Fruit fly (Drosophila melanogaster) whole organism, embryonic: Measurements from ENCODE around the gene Lim3.

Experiments used
- CG10209 ChIP-seq: fragments of 200-800 bp; sonication (Bioruptor generic); optimal IDR thresholded peaks from 3 replicates; lab custom pipeline; 2017; ENCODE audit warnings: missing biosample characterization, mild to moderate bottlenecking, missing genetic modification characterization, missing genetic modification reagents
- CG1024 ChIP-seq: fragments of 200-800 bp; sonication (Bioruptor generic); IDR thresholded peaks from 2 replicates; pipeline ENCODE4 v1.3.6; 2022; ENCODE audit warnings: missing biosample characterization, missing genetic modification characterization
- CG10274 ChIP-seq: fragments of 200-800 bp; sonication (Bioruptor generic); optimal IDR thresholded peaks from 3 replicates; lab custom pipeline; 2017; ENCODE audit warnings: missing biosample characterization, mild to moderate bottlenecking, missing genetic modification characterization
- CG10431 ChIP-seq: fragments of 200-800 bp; sonication (Bioruptor generic); optimal IDR thresholded peaks from 3 replicates; lab custom pipeline; 2018; ENCODE audit warnings: missing biosample characterization, mild to moderate bottlenecking, missing genetic modification characterization
- CG11085 ChIP-seq: fragments of 200-800 bp; sonication (Bioruptor generic); IDR thresholded peaks from 2 replicates; pipeline ENCODE4 v1.3.6; 2022; ENCODE audit warnings: missing biosample characterization, missing genetic modification characterization
- CG11504 ChIP-seq: fragments of 200-800 bp; sonication (Bioruptor generic); optimal IDR thresholded peaks from 3 replicates; lab custom pipeline; 2019; ENCODE audit warnings: missing biosample characterization, mild to moderate bottlenecking, missing genetic modification characterization, moderate library complexity
- CG11723 ChIP-seq: fragments of 200-800 bp; sonication (Bioruptor generic); optimal IDR thresholded peaks from 2 replicates; lab custom pipeline; 2017; ENCODE audit warnings: missing biosample characterization, mild to moderate bottlenecking, missing genetic modification characterization
- CG13624 ChIP-seq: fragments of 200-800 bp; sonication (Bioruptor generic); optimal IDR thresholded peaks from 2 replicates; lab custom pipeline; 2016; ENCODE audit warnings: missing biosample characterization, missing genetic modification characterization
- CG13775 ChIP-seq: fragments of 200-800 bp; sonication (Bioruptor generic); optimal IDR thresholded peaks from 3 replicates; lab custom pipeline; 2017; ENCODE audit warnings: missing biosample characterization, mild to moderate bottlenecking, missing genetic modification characterization
- CG13894 ChIP-seq: fragments of 200-800 bp; sonication (Bioruptor generic); optimal IDR thresholded peaks from 3 replicates; lab custom pipeline; 2018; ENCODE audit warnings: missing biosample characterization, mild to moderate bottlenecking, missing genetic modification characterization, moderate library complexity
- CG16863 ChIP-seq: fragments of 200-800 bp; sonication (Bioruptor generic); optimal IDR thresholded peaks from 3 replicates; lab custom pipeline; 2016; ENCODE audit warnings: missing biosample characterization, missing genetic modification characterization
- CG17568 ChIP-seq: fragments of 200-800 bp; sonication (Bioruptor generic); optimal IDR thresholded peaks from 2 replicates; lab custom pipeline; 2018; ENCODE audit warnings: missing biosample characterization, mild to moderate bottlenecking, missing genetic modification characterization, moderate library complexity
- CG18011 ChIP-seq: fragments of 200-800 bp; sonication (Bioruptor generic); optimal IDR thresholded peaks from 2 replicates; lab custom pipeline; 2017; ENCODE audit warnings: missing biosample characterization, missing genetic modification characterization, mild to moderate bottlenecking, moderate library complexity, missing genotype
- CG18476 ChIP-seq: fragments of 200-800 bp; sonication (Bioruptor generic); optimal IDR thresholded peaks from 2 replicates; lab custom pipeline; 2016; ENCODE audit warnings: missing biosample characterization, mild to moderate bottlenecking, missing genetic modification characterization
- CG2199 ChIP-seq: fragments of 200-800 bp; sonication (Bioruptor generic); IDR thresholded peaks from 3 replicates; pipeline ENCODE4 v1.3.6; 2022; ENCODE audit warnings: missing biosample characterization, missing genetic modification characterization
- CG3407 ChIP-seq: fragments of 200-800 bp; sonication (Bioruptor generic); optimal IDR thresholded peaks from 2 replicates; lab custom pipeline; 2018; ENCODE audit warnings: missing biosample characterization, mild to moderate bottlenecking, missing genetic modification characterization
- CG3995 ChIP-seq: fragments of 200-800 bp; sonication (Bioruptor generic); optimal IDR thresholded peaks from 3 replicates; lab custom pipeline; 2016; ENCODE audit warnings: missing biosample characterization, missing genetic modification characterization
- CG6791 ChIP-seq: fragments of 200-800 bp; sonication (Bioruptor generic); IDR thresholded peaks from 3 replicates; pipeline ENCODE4 v1.3.6; 2022; ENCODE audit warnings: missing biosample characterization, missing genetic modification characterization; ENCODE audit not compliant: partially characterized antibody
- CG9437 ChIP-seq: fragments of 200-800 bp; sonication (Bioruptor generic); optimal IDR thresholded peaks from 2 replicates; lab custom pipeline; 2018; ENCODE audit warnings: missing biosample characterization, mild to moderate bottlenecking, missing genetic modification characterization
- Dbx ChIP-seq: fragments of 200-800 bp; sonication (Bioruptor generic); IDR thresholded peaks from 3 replicates; pipeline ENCODE4 v1.3.6; 2022; ENCODE audit warnings: missing biosample characterization, missing genetic modification characterization
- Deaf1 ChIP-seq: fragments of 200-800 bp; optimal IDR thresholded peaks from 3 replicates; lab custom pipeline; 2019; ENCODE audit warnings: missing biosample characterization, mild to moderate bottlenecking, missing genetic modification characterization, moderate library complexity
- GATAe ChIP-seq: fragments of 200-800 bp; sonication (Bioruptor generic); conservative IDR thresholded peaks from 2 replicates; pipeline ENCODE4 v1.3.6; 2022; ENCODE audit warnings: missing biosample characterization, missing genetic modification characterization
- H15 ChIP-seq: fragments of 200-800 bp; sonication (Bioruptor generic); IDR thresholded peaks from 3 replicates; pipeline ENCODE4 v1.3.6; 2022; ENCODE audit warnings: missing biosample characterization, missing genetic modification characterization
- HLH4C ChIP-seq: fragments of 200-800 bp; sonication (Bioruptor generic); IDR thresholded peaks from 3 replicates; pipeline ENCODE4 v1.3.6; 2022; ENCODE audit warnings: missing biosample characterization, missing genetic modification characterization; ENCODE audit not compliant: partially characterized antibody
- MTF-1 ChIP-seq: fragments of 200-800 bp; sonication (Bioruptor generic); optimal IDR thresholded peaks from 2 replicates; lab custom pipeline; 2018; ENCODE audit warnings: missing biosample characterization, mild to moderate bottlenecking, missing genetic modification characterization, borderline replicate concordance
- Med ChIP-seq: fragments of 200-800 bp; sonication (Bioruptor generic); peaks from one replicate; lab custom pipeline; 2016; ENCODE audit warnings: missing biosample characterization, missing genetic modification characterization, mild to moderate bottlenecking, inconsistent platforms, moderate library complexity
- Mes4 ChIP-seq: fragments of 200-800 bp; sonication (Bioruptor generic); optimal IDR thresholded peaks from 2 replicates; lab custom pipeline; 2016; ENCODE audit warnings: missing biosample characterization, missing genetic modification characterization
- Nf-YB ChIP-seq: fragments of 200-800 bp; sonication (Bioruptor generic); optimal IDR thresholded peaks from 3 replicates; lab custom pipeline; 2019; ENCODE audit warnings: missing biosample characterization, mild to moderate bottlenecking, missing genetic modification characterization, moderate library complexity
- Opbp ChIP-seq: fragments of 200-800 bp; sonication (Bioruptor generic); IDR thresholded peaks from 3 replicates; pipeline ENCODE4 v1.3.6; 2022; ENCODE audit warnings: missing biosample characterization, missing genetic modification characterization; ENCODE audit not compliant: partially characterized antibody
- Poxn ChIP-seq: fragments of 200-800 bp; sonication (Bioruptor generic); IDR thresholded peaks from 2 replicates; pipeline ENCODE4 v1.3.6; 2022; ENCODE audit warnings: missing biosample characterization, missing genetic modification characterization
- Spps ChIP-seq: fragments of 200-800 bp; sonication (Bioruptor generic); optimal IDR thresholded peaks from 2 replicates; lab custom pipeline; 2018; ENCODE audit warnings: missing biosample characterization, mild to moderate bottlenecking, missing genetic modification characterization
- Tbp ChIP-seq: fragments of >200 bp; optimal IDR thresholded peaks from 2 replicates; lab custom pipeline; 2018; ENCODE audit warnings: missing biosample characterization, missing genetic modification characterization
- al ChIP-seq: fragments of 200-800 bp; sonication (Bioruptor generic); IDR thresholded peaks from 2 replicates; pipeline ENCODE4 v1.3.6; 2022; ENCODE audit warnings: missing biosample characterization, missing genetic modification characterization
- ase ChIP-seq: fragments of 200-800 bp; sonication (Bioruptor generic); IDR thresholded peaks from 3 replicates; pipeline ENCODE4 v1.3.6; 2022; ENCODE audit warnings: missing biosample characterization, missing genetic modification characterization
- ci ChIP-seq: fragments of 200-800 bp; sonication (Bioruptor generic); IDR thresholded peaks from 3 replicates; pipeline ENCODE4 v1.3.6; 2022; ENCODE audit warnings: missing biosample characterization, missing genetic modification characterization
- crc ChIP-seq: fragments of 200-800 bp; sonication (Bioruptor generic); optimal IDR thresholded peaks from 2 replicates; lab custom pipeline; 2016; ENCODE audit warnings: missing biosample characterization, missing genetic modification characterization
- croc ChIP-seq: fragments of 200-800 bp; sonication (Bioruptor generic); conservative IDR thresholded peaks from 3 replicates; pipeline ENCODE4 v1.3.6; 2022; ENCODE audit warnings: missing biosample characterization, missing genetic modification characterization
- dan ChIP-seq: fragments of 200-800 bp; sonication (Bioruptor generic); IDR thresholded peaks from 2 replicates; pipeline ENCODE4 v1.3.6; 2022; ENCODE audit warnings: missing biosample characterization, missing genetic modification characterization
- fd102C ChIP-seq: fragments of 200-800 bp; sonication (Bioruptor generic); optimal IDR thresholded peaks from 2 replicates; lab custom pipeline; 2018; ENCODE audit warnings: missing biosample characterization, mild to moderate bottlenecking, missing genetic modification characterization, moderate library complexity
- fd64A ChIP-seq: fragments of 200-800 bp; sonication (Bioruptor generic); optimal IDR thresholded peaks from 3 replicates; lab custom pipeline; 2018; ENCODE audit warnings: missing biosample characterization, mild to moderate bottlenecking, missing genetic modification characterization
- fru ChIP-seq: fragments of >200 bp; optimal IDR thresholded peaks from 2 replicates; lab custom pipeline; 2017
- gcm ChIP-seq: fragments of 200-800 bp; sonication (Bioruptor generic); optimal IDR thresholded peaks from 2 replicates; lab custom pipeline; 2019; ENCODE audit warnings: missing biosample characterization, mild to moderate bottlenecking, missing genetic modification characterization, moderate library complexity
- ham ChIP-seq: fragments of 200-800 bp; sonication (Bioruptor generic); IDR thresholded peaks from 2 replicates; pipeline ENCODE4 v1.3.6; 2022; ENCODE audit warnings: missing biosample characterization, missing genetic modification characterization
- inv ChIP-seq: fragments of 200-800 bp; sonication (Bioruptor generic); IDR thresholded peaks from 2 replicates; pipeline ENCODE4 v1.3.6; 2022; ENCODE audit warnings: missing biosample characterization, missing genetic modification characterization; ENCODE audit not compliant: partially characterized antibody
- mam ChIP-seq: fragments of 200-800 bp; sonication (Bioruptor generic); optimal IDR thresholded peaks from 3 replicates; lab custom pipeline; 2016; ENCODE audit warnings: missing biosample characterization, missing genetic modification characterization
- nom ChIP-seq: fragments of 200-800 bp; sonication (Bioruptor generic); optimal IDR thresholded peaks from 2 replicates; lab custom pipeline; 2017; ENCODE audit warnings: missing biosample characterization, missing genetic modification characterization, mild to moderate bottlenecking, moderate library complexity, missing genetic modification reagents
- pb ChIP-seq: fragments of 200-800 bp; sonication (Bioruptor generic); optimal IDR thresholded peaks from 3 replicates; lab custom pipeline; 2016; ENCODE audit warnings: missing biosample characterization, missing genetic modification characterization
- pita ChIP-seq: fragments of 200-800 bp; sonication (Bioruptor generic); optimal IDR thresholded peaks from 2 replicates; lab custom pipeline; 2017; ENCODE audit warnings: missing biosample characterization, mild to moderate bottlenecking, missing genetic modification characterization
- sc ChIP-seq, 3 experiments: fragments of >200 bp in 2 of 3; fragments of 200-800 bp in 1 of 3; sonication (Bioruptor generic) in 1 of 3; optimal IDR thresholded peaks; 2 replicates in 2 of 3; 3 replicates in 1 of 3; lab custom pipeline; 2017; ENCODE audit warnings: mild to moderate bottlenecking in 1 of 3, missing biosample characterization in 1 of 3, missing genetic modification characterization in 1 of 3, missing genetic modification reagents in 1 of 3
- seq ChIP-seq: fragments of 200-800 bp; sonication (Bioruptor generic); IDR thresholded peaks from 2 replicates; pipeline ENCODE4 v1.3.6; 2022; ENCODE audit warnings: missing biosample characterization, missing genetic modification characterization
- ttk ChIP-seq: fragments of 200-800 bp; sonication (Bioruptor generic); IDR thresholded peaks from 2 replicates; pipeline ENCODE4 v2.1.2; 2022; ENCODE audit warnings: missing biosample characterization, missing genetic modification characterization

The Lim3 gene

dm6 chr2L:19108377-19108876, at the start of gene Lim3 (continued):
- TF ChIP-seq CG13624 (GFP tag; lab: Kevin White, UChicago): no peak
- TF ChIP-seq CG3995 (GFP tag; lab: Kevin White, UChicago): no peak
- TF ChIP-seq dan: no peak
- TF ChIP-seq fd64A (GFP tag; lab: Kevin White, UChicago): no peak
- no peak for TF ChIP-seq CG11085 (GFP tag; lab: Robert Waterston, UW)
- no peak for TF ChIP-seq nom (GFP tag; lab: Kevin White, UChicago)
- 0 out of 3 replicates have a peak, but pooled peaks have one; percentile 41 for TF ChIP-seq CG2199 (GFP tag; lab: Robert Waterston, UW)
- no peak for TF ChIP-seq pita (GFP tag; lab: Kevin White, UChicago)
- no peak for TF ChIP-seq Mes4 (GFP tag; lab: Kevin White, UChicago)
- no peak for TF ChIP-seq al (GFP tag; lab: Robert Waterston, UW)
- TF ChIP-seq pb: no peak
- TF ChIP-seq CG11504 (tag; lab: Kevin White, UChicago): peak; percentile 3
- no peak for TF ChIP-seq CG18011 (GFP tag; lab: Kevin White, UChicago)
- peak; percentile 86 for TF ChIP-seq GATAe
- TF ChIP-seq Nf-YB (GFP tag; lab: Kevin White, UChicago): peak; percentile 84
- no peak for TF ChIP-seq Dbx (GFP tag; lab: Robert Waterston, UW)
- TF ChIP-seq H15 (GFP tag; lab: Robert Waterston, UW): no peak
- no peak for TF ChIP-seq Poxn (GFP tag; lab: Robert Waterston, UW)
- no peak for TF ChIP-seq inv (GFP tag; lab: Robert Waterston, UW)
- no peak for TF ChIP-seq fd102C (GFP tag; lab: Kevin White, UChicago)
- no peak for TF ChIP-seq Opbp (GFP tag; lab: Robert Waterston, UW)
- no peak for TF ChIP-seq CG16863
- peak; percentile 58 for TF ChIP-seq Deaf1 (tag; lab: Kevin White, UChicago)
- no peak for TF ChIP-seq ttk (GFP tag; lab: Robert Waterston, UW)
- no peak for TF ChIP-seq CG18476
- no peak for TF ChIP-seq CG10209 (GFP tag; lab: Kevin White, UChicago)
- no peak for TF ChIP-seq mam (GFP tag; lab: Kevin White, UChicago)
- peak; percentile 75 for TF ChIP-seq Med
- TF ChIP-seq ci: peak; percentile 66; the same call in 1 of the 3 replicates
- TF ChIP-seq gcm: no peak
- no peak for TF ChIP-seq ham (GFP tag; lab: Robert Waterston, UW)
- peak; percentile 45; the same call in 1 of the 2 replicates for TF ChIP-seq seq (GFP tag; lab: Robert Waterston, UW)
- no peak for TF ChIP-seq crc
- TF ChIP-seq fru: no peak
- TF ChIP-seq CG13775: no peak
- TF ChIP-seq sc (optimal IDR thresholded peaks at IDR 0.05; lab: Kevin White, UChicago): no peak
- no peak for TF ChIP-seq sc (GFP tag; optimal IDR thresholded peaks at IDR 0.05; lab: Kevin White, UChicago)
- peak; percentile 66 for TF ChIP-seq CG13894 (tag; lab: Kevin White, UChicago)
- no peak for TF ChIP-seq CG10431 (GFP tag; lab: Kevin White, UChicago)
- no peak for TF ChIP-seq ase (GFP tag; lab: Robert Waterston, UW)
- no peak for TF ChIP-seq CG10274 (GFP tag; lab: Kevin White, UChicago)
- TF ChIP-seq CG9437 (GFP tag; lab: Kevin White, UChicago): no peak
- no peak for TF ChIP-seq MTF-1 (GFP tag; lab: Kevin White, UChicago)
- no peak for TF ChIP-seq CG3407 (GFP tag; lab: Kevin White, UChicago)
- TF ChIP-seq Spps: no peak
- no peak for TF ChIP-seq CG11723
- TF ChIP-seq HLH4C (GFP tag; lab: Robert Waterston, UW): no peak
- TF ChIP-seq CG17568 (GFP tag; lab: Kevin White, UChicago): no peak
- no peak for TF ChIP-seq CG1024 (GFP tag; lab: Robert Waterston, UW)
- 0 out of 3 replicates have a peak, but pooled peaks have one; percentile 5 for TF ChIP-seq CG6791 (GFP tag; lab: Robert Waterston, UW)
- no peak for TF ChIP-seq croc (GFP tag; lab: Robert Waterston, UW)
- no peak for TF ChIP-seq Tbp (GFP tag; lab: Kevin White, UChicago)
